Fruit fly (Drosophila melanogaster) whole organism, wandering third instar larva: ENCODE results near the gene Ugalt.

Experiments used
- Abd-B ChIP-seq: fragments of >200 bp; optimal IDR thresholded peaks from 2 replicates; lab custom pipeline; 2017; ENCODE audit warnings: missing biosample characterization, missing genetic modification characterization
- CG32264 ChIP-seq: fragments of 200-800 bp; sonication (Bioruptor generic); optimal IDR thresholded peaks from 2 replicates; lab custom pipeline; 2016; ENCODE audit warnings: missing biosample characterization, missing genetic modification characterization
- CG9705 ChIP-seq: fragments of 200-800 bp; sonication (Bioruptor generic); optimal IDR thresholded peaks from 2 replicates; lab custom pipeline; 2018; ENCODE audit warnings: missing biosample characterization, mild to moderate bottlenecking, missing genetic modification characterization
- CrebA ChIP-seq: fragments of 200-800 bp; sonication (Bioruptor generic); optimal IDR thresholded peaks from 2 replicates; lab custom pipeline; 2016; ENCODE audit warnings: missing biosample characterization, mild to moderate bottlenecking, missing genetic modification characterization, borderline replicate concordance
- Dfd ChIP-seq: fragments of >200 bp; optimal IDR thresholded peaks from 2 replicates; lab custom pipeline; 2017; ENCODE audit warnings: missing biosample characterization, missing genetic modification characterization
- Dif ChIP-seq: fragments of 200-275, 200-300 bp; sonication (Bioruptor generic); optimal IDR thresholded peaks from 2 replicates; lab custom pipeline; 2018; ENCODE audit warnings: missing biosample characterization, missing genetic modification characterization; ENCODE audit not compliant: partially characterized antibody
- GATAd ChIP-seq: sonication (Bioruptor generic); optimal IDR thresholded peaks from 2 replicates; lab custom pipeline; 2016; ENCODE audit warnings: missing biosample characterization, missing genetic modification characterization
- HLH106 ChIP-seq: fragments of 200-800 bp; optimal IDR thresholded peaks from 3 replicates; lab custom pipeline; 2019; ENCODE audit warnings: missing biosample characterization, mild to moderate bottlenecking, missing genetic modification characterization, moderate library complexity
- Hnf4 ChIP-seq: fragments of 200-800 bp; sonication (Bioruptor generic); optimal IDR thresholded peaks from 2 replicates; lab custom pipeline; 2016; ENCODE audit warnings: missing biosample characterization, mild to moderate bottlenecking, missing genetic modification characterization
- Hr78 ChIP-seq: fragments of >200 bp; optimal IDR thresholded peaks from 2 replicates; lab custom pipeline; 2017; ENCODE audit warnings: missing biosample characterization, missing genetic modification characterization
- Hr83 ChIP-seq: fragments of 200-300 bp; sonication (Bioruptor generic); optimal IDR thresholded peaks from 2 replicates; lab custom pipeline; 2016; ENCODE audit warnings: missing biosample characterization, mild to moderate bottlenecking, missing genetic modification characterization, moderate library complexity; ENCODE audit not compliant: poor library complexity, severe bottlenecking
- Jra ChIP-seq: sonication (Bioruptor generic); optimal IDR thresholded peaks from 2 replicates; lab custom pipeline; 2016; ENCODE audit warnings: missing biosample characterization, missing genetic modification characterization
- Mio ChIP-seq: sonication (Bioruptor generic); optimal IDR thresholded peaks from 2 replicates; lab custom pipeline; 2016; ENCODE audit warnings: missing biosample characterization, missing genetic modification characterization
- Myc ChIP-seq: fragments of >200 bp; optimal IDR thresholded peaks from 2 replicates; lab custom pipeline; 2017
- N ChIP-seq: fragments of >200 bp; optimal IDR thresholded peaks from 2 replicates; lab custom pipeline; 2018; ENCODE audit warnings: missing biosample characterization, missing external identifiers, missing genetic modification characterization
- OdsH ChIP-seq: fragments of 200-800 bp; sonication (Bioruptor generic); optimal IDR thresholded peaks from 2 replicates; lab custom pipeline; 2016; ENCODE audit warnings: missing biosample characterization, mild to moderate bottlenecking, missing genetic modification characterization
- Rel ChIP-seq, 2 experiments: fragments of 200-800 bp; sonication (Bioruptor generic) in 1 of 2; optimal IDR thresholded peaks; 2 replicates in 1 of 2; 3 replicates in 1 of 2; lab custom pipeline; 2016 to 2019; ENCODE audit warnings: mild to moderate bottlenecking in 2 of 2, missing biosample characterization in 2 of 2, missing genetic modification characterization in 2 of 2, moderate library complexity in 1 of 2
- Sp1 ChIP-seq: fragments of 200-800 bp; sonication (Bioruptor generic); optimal IDR thresholded peaks from 3 replicates; lab custom pipeline; 2019; ENCODE audit warnings: missing biosample characterization, mild to moderate bottlenecking, missing genetic modification characterization, moderate library complexity
- Vsx2 ChIP-seq: fragments of 200-300, 225-300 bp; sonication (Bioruptor generic); optimal IDR thresholded peaks from 2 replicates; lab custom pipeline; 2018; ENCODE audit warnings: missing biosample characterization, missing genetic modification characterization; ENCODE audit not compliant: partially characterized antibody
- br ChIP-seq: fragments of 200-800 bp; sonication (Bioruptor generic); optimal IDR thresholded peaks from 2 replicates; lab custom pipeline; 2016; ENCODE audit warnings: missing biosample characterization, missing genetic modification characterization
- brk ChIP-seq: fragments of 200-800 bp; sonication (Bioruptor generic); optimal IDR thresholded peaks from 2 replicates; lab custom pipeline; 2016; ENCODE audit warnings: missing biosample characterization, mild to moderate bottlenecking, missing genetic modification characterization
- dl ChIP-seq, 2 experiments: fragments of 175-275, 200-275 bp in 1 of 2; fragments of 200-275 bp in 1 of 2; sonication (Bioruptor generic); optimal IDR thresholded peaks; lab custom pipeline; 2018; ENCODE audit warnings: mild to moderate bottlenecking in 2 of 2, missing biosample characterization in 2 of 2, missing genetic modification characterization in 2 of 2, moderate library complexity in 2 of 2; ENCODE audit not compliant: partially characterized antibody in 2 of 2, insufficient read depth in 1 of 2
- dmrt93B ChIP-seq: fragments of 200-800 bp; sonication (Bioruptor generic); optimal IDR thresholded peaks from 2 replicates; lab custom pipeline; 2018; ENCODE audit warnings: missing biosample characterization, mild to moderate bottlenecking, missing genetic modification characterization
- dsf ChIP-seq: sonication (Bioruptor generic); optimal IDR thresholded peaks from 2 replicates; lab custom pipeline; 2016; ENCODE audit warnings: missing biosample characterization, missing genetic modification characterization, borderline replicate concordance
- ey ChIP-seq: fragments of 200-800 bp; sonication (Bioruptor generic); optimal IDR thresholded peaks from 2 replicates; lab custom pipeline; 2016; ENCODE audit warnings: missing biosample characterization, missing genetic modification characterization
- foxo ChIP-seq, 2 experiments: fragments of 200-800 bp; sonication (Bioruptor generic); optimal IDR thresholded peaks; 2 replicates in 1 of 2; 3 replicates in 1 of 2; lab custom pipeline; 2016 to 2017; ENCODE audit warnings: missing biosample characterization in 2 of 2, missing genetic modification characterization in 2 of 2
- fru ChIP-seq: fragments of 200-800 bp; sonication (Bioruptor generic); optimal IDR thresholded peaks from 3 replicates; lab custom pipeline; 2016; ENCODE audit warnings: missing biosample characterization, mild to moderate bottlenecking, missing genetic modification characterization
- h ChIP-seq: fragments of 200-800 bp; sonication (Bioruptor generic); optimal IDR thresholded peaks from 3 replicates; lab custom pipeline; 2016; ENCODE audit warnings: missing biosample characterization, mild to moderate bottlenecking, missing genetic modification characterization
- jim ChIP-seq: fragments of 175-275, 200-325 bp; sonication (Bioruptor generic); optimal IDR thresholded peaks from 2 replicates; lab custom pipeline; 2016; ENCODE audit warnings: missing biosample characterization, mild to moderate bottlenecking, missing genetic modification characterization
- lola ChIP-seq: fragments of >200 bp; optimal IDR thresholded peaks from 2 replicates; lab custom pipeline; 2017; ENCODE audit warnings: missing biosample characterization, missing genetic modification characterization
- pan ChIP-seq: fragments of >200 bp; optimal IDR thresholded peaks from 2 replicates; lab custom pipeline; 2017
- psq ChIP-seq: fragments of 200-800 bp; sonication (Bioruptor generic); optimal IDR thresholded peaks from 3 replicates; lab custom pipeline; 2017; ENCODE audit warnings: missing biosample characterization, mild to moderate bottlenecking, missing genetic modification characterization, moderate library complexity
- rgr ChIP-seq: fragments of 200-800 bp; sonication (Bioruptor generic); optimal IDR thresholded peaks from 3 replicates; lab custom pipeline; 2016; ENCODE audit warnings: missing biosample characterization, mild to moderate bottlenecking, missing genetic modification characterization
- sage ChIP-seq: fragments of 200-800 bp; sonication (Bioruptor generic); optimal IDR thresholded peaks from 2 replicates; lab custom pipeline; 2016; ENCODE audit warnings: missing biosample characterization, mild to moderate bottlenecking, missing genetic modification characterization
- sv ChIP-seq: fragments of 200-800 bp; sonication (Bioruptor generic); optimal IDR thresholded peaks from 3 replicates; lab custom pipeline; 2016; ENCODE audit warnings: missing biosample characterization, missing genetic modification characterization
- tai ChIP-seq: sonication (Bioruptor generic); optimal IDR thresholded peaks from 2 replicates; lab custom pipeline; 2016; ENCODE audit warnings: missing biosample characterization, missing genetic modification characterization
- usp ChIP-seq: fragments of >200 bp; optimal IDR thresholded peaks from 2 replicates; lab custom pipeline; 2017; ENCODE audit warnings: missing biosample characterization, missing genetic modification characterization
- woc ChIP-seq: sonication (Bioruptor generic); optimal IDR thresholded peaks from 2 replicates; lab custom pipeline; 2016; ENCODE audit warnings: missing biosample characterization, mild to moderate bottlenecking, missing genetic modification characterization

The Ugalt gene

dm6 chrX:2744042-2744441 lies 40.4 kb upstream of the Ugalt start, which contains the start of gene Syx4:
Gene Syx4, minus strand, starts transcription at chrX:2744076.
- TF ChIP-seq dmrt93B (GFP tag; lab: Kevin White, UChicago) (peak; percentile 67), pan (no peak), usp (GFP tag; lab: Kevin White, UChicago) (no peak), Dif (GFP tag; lab: Kevin White, UChicago) (no peak), Mio (peak; percentile 67), sv (GFP tag; lab: Kevin White, UChicago) (peak; percentile 82), CG32264 (GFP tag; lab: Kevin White, UChicago) (peak; percentile 79), Abd-B (no peak), dsf (peak; percentile 31), tai (GFP tag; lab: Kevin White, UChicago) (peak; percentile 71), rgr (peak; percentile 95), foxo (GFP tag; optimal IDR thresholded peaks at IDR 0.05; lab: Kevin White, UChicago) (peak; percentile 81 to 91), Hnf4 (peak; percentile 89), h (GFP tag; lab: Kevin White, UChicago) (peak; percentile 91), Hr78 (GFP tag; lab: Kevin White, UChicago) (no peak), fru (GFP tag; lab: Kevin White, UChicago) (peak; percentile 88), HLH106 (tag; lab: Kevin White, UChicago) (peak; percentile 84), Dfd (no peak), woc (GFP tag; lab: Kevin White, UChicago) (peak; percentile 73), GATAd (GFP tag; lab: Kevin White, UChicago) (no peak), sage (GFP tag; lab: Kevin White, UChicago) (peak; percentile 78), Hr83 (GFP tag; lab: Kevin White, UChicago) (peak; percentile 40), br (GFP tag; lab: Kevin White, UChicago) (peak; percentile 87), psq (GFP tag; lab: Kevin White, UChicago) (peak; percentile 81), brk (GFP tag; lab: Kevin White, UChicago) (peak; percentile 66), OdsH (GFP tag; lab: Kevin White, UChicago) (peak; percentile 88), Jra (GFP tag; lab: Kevin White, UChicago) (peak; percentile 66), ey (GFP tag; lab: Kevin White, UChicago) (peak; percentile 92), Rel (GFP tag; optimal IDR thresholded peaks at IDR 0.05; lab: Kevin White, UChicago) (peak; percentile 69), Rel (tag; optimal IDR thresholded peaks at IDR 0.05; lab: Kevin White, UChicago) (peak; percentile 44), Sp1 (GFP tag; lab: Kevin White, UChicago) (peak; percentile 82), lola (GFP tag; lab: Kevin White, UChicago) (no peak), dl (GFP tag; optimal IDR thresholded peaks at IDR 0.05; lab: Kevin White, UChicago; ENCODE audit: insufficient read depth in 1 of 2, partially characterized antibody in 2 of 2) (no peak), N (GFP tag; lab: Kevin White, UChicago) (no peak), Myc (lab: Kevin White, UChicago) (no peak), Vsx2 (GFP tag; lab: Kevin White, UChicago) (no peak), CrebA (no peak), CG9705 (GFP tag; lab: Kevin White, UChicago) (no peak), jim (no peak)
- TF ChIP-seq, all 38 proteins: peak for 23

DNA sequence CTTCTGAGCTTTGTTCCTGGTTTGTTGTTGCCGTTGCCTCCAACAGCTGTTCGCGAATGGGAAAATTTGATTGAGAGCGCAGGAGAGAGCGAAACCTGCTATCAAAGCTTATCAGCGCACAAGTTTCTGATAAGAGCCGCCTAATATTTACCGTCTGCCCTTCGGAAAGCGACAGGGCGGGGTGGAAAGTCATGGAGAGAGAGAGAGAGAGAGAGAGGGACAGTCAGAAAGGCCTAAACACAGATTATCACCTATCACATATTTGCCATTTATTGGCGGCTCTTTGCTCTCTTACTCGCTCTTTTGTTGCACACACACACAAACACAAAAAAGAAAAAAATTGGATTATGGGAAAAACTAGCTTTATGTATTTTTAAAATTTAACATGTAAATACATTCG lies 39.9 kb upstream of the Ugalt start:
- TF ChIP-seq Dif (GFP tag; lab: Kevin White, UChicago) (peak; percentile 31), dl (GFP tag; optimal IDR thresholded peaks at IDR 0.05; lab: Kevin White, UChicago; ENCODE audit: insufficient read depth in 1 of 2, partially characterized antibody in 2 of 2) (no peak), CG9705 (GFP tag; lab: Kevin White, UChicago) (no peak), OdsH (GFP tag; lab: Kevin White, UChicago) (no peak)
- TF ChIP-seq, all 38 proteins: peak for 1

DNA sequence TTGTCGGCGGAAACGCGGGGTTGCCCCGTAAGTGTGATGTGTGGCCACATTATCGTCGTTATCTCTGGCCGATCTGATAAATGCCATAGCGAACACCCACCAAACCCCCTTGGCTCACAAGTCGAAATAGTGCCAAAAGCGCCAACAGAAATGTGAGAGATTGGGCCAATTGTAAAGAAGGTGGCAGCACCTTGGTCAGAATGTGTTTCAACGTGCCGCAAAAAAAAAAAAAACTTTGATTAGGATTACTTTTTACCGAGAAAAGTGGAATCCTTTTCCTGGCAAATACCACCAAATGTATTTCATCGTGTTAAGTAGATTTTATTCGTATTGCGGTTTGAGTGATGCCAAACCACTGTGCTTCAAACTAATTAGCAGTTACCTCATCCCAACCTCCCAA lies 39.4 kb upstream of the Ugalt start:
- TF ChIP-seq pan, result no peak
- no peak for TF ChIP-seq Hr78 (GFP tag; lab: Kevin White, UChicago)
- no peak for TF ChIP-seq N (GFP tag; lab: Kevin White, UChicago)
- peak; percentile 56 for TF ChIP-seq ey (GFP tag; lab: Kevin White, UChicago)
- no peak for TF ChIP-seq woc (GFP tag; lab: Kevin White, UChicago)
- no peak for TF ChIP-seq dsf
- TF ChIP-seq Hr83 (GFP tag; lab: Kevin White, UChicago), result no peak
- TF ChIP-seq Jra (GFP tag; lab: Kevin White, UChicago), result no peak
- no peak for TF ChIP-seq Mio
- TF ChIP-seq tai (GFP tag; lab: Kevin White, UChicago), result no peak
- TF ChIP-seq CG32264 (GFP tag; lab: Kevin White, UChicago), result no peak
- peak; percentile 54 for TF ChIP-seq OdsH (GFP tag; lab: Kevin White, UChicago)
- TF ChIP-seq usp (GFP tag; lab: Kevin White, UChicago), result no peak
- TF ChIP-seq lola (GFP tag; lab: Kevin White, UChicago), result no peak
- TF ChIP-seq h (GFP tag; lab: Kevin White, UChicago), result peak; percentile 72
- no peak for TF ChIP-seq Dif (GFP tag; lab: Kevin White, UChicago)
- peak; percentile 54 for TF ChIP-seq br (GFP tag; lab: Kevin White, UChicago)
- TF ChIP-seq rgr, result peak; percentile 70
- no peak for TF ChIP-seq HLH106 (tag; lab: Kevin White, UChicago)
- no peak for TF ChIP-seq Rel (GFP tag; optimal IDR thresholded peaks at IDR 0.05; lab: Kevin White, UChicago)
- TF ChIP-seq Rel (tag; optimal IDR thresholded peaks at IDR 0.05; lab: Kevin White, UChicago), result no peak
- peak; percentile 55 for TF ChIP-seq fru (GFP tag; lab: Kevin White, UChicago)
- TF ChIP-seq Sp1 (GFP tag; lab: Kevin White, UChicago), result no peak
- TF ChIP-seq foxo (GFP tag; optimal IDR thresholded peaks at IDR 0.05; lab: Kevin White, UChicago), result peak in 1 of 2 experiments; percentile 75
- peak; percentile 31 for TF ChIP-seq psq (GFP tag; lab: Kevin White, UChicago)
- no peak for TF ChIP-seq dl (GFP tag; optimal IDR thresholded peaks at IDR 0.05; lab: Kevin White, UChicago; ENCODE audit: insufficient read depth in 1 of 2, partially characterized antibody in 2 of 2)
- no peak for TF ChIP-seq brk (GFP tag; lab: Kevin White, UChicago)
- no peak for TF ChIP-seq Myc (lab: Kevin White, UChicago)
- no peak for TF ChIP-seq CrebA
- no peak for TF ChIP-seq GATAd (GFP tag; lab: Kevin White, UChicago)
- TF ChIP-seq dmrt93B (GFP tag; lab: Kevin White, UChicago), result no peak
- TF ChIP-seq Hnf4, result no peak
- no peak for TF ChIP-seq Dfd
- no peak for TF ChIP-seq Abd-B
- TF ChIP-seq jim, result no peak
- TF ChIP-seq sage (GFP tag; lab: Kevin White, UChicago), result no peak
